Fruit fly (Drosophila melanogaster) whole organism: ENCODE data around the gene CG15353.

Source experiments
- CG8478 ChIP-seq: fragments of >200 bp; optimal IDR thresholded peaks from 2 replicates; lab custom pipeline; 2018; ENCODE audit warnings: inconsistent platforms
- Dll ChIP-seq: fragments of >200 bp; optimal IDR thresholded peaks from 2 replicates; lab custom pipeline; 2017
- EcR ChIP-seq, 2 experiments: fragments of >200 bp; optimal IDR thresholded peaks; 2 replicates each; lab custom pipeline; 2017; ENCODE audit warnings: missing biosample characterization in 2 of 2, missing genetic modification characterization in 2 of 2, missing genetic modification reagents in 2 of 2
- pan ChIP-seq: fragments of >200 bp; optimal IDR thresholded peaks from 2 replicates; lab custom pipeline; 2017
- psq ChIP-seq: fragments of >200 bp; optimal IDR thresholded peaks from 2 replicates; lab custom pipeline; 2017
- usp ChIP-seq: fragments of >200 bp; optimal IDR thresholded peaks from 2 replicates; lab custom pipeline; 2017; ENCODE audit warnings: missing biosample characterization, missing genetic modification characterization, mixed read lengths

Gene CG15353

dm6 chr2L:2022823-2023222 is 15.8 kb upstream of the CG15353 start:
- TF ChIP-seq psq (lab: Kevin White, UChicago) (no peak), usp (GFP tag; lab: Kevin White, UChicago) (no peak), EcR (GFP tag; optimal IDR thresholded peaks at IDR 0.05; lab: Kevin White, UChicago) (no peak), CG8478 (lab: Kevin White, UChicago) (no peak), pan (lab: Kevin White, UChicago) (no peak), Dll (lab: Kevin White, UChicago) (no peak)

dm6 chr2L:2015204-2015603 is 8.2 kb upstream of the CG15353 start:
- TF ChIP-seq pan (lab: Kevin White, UChicago) (no peak), psq (lab: Kevin White, UChicago) (no peak), usp (GFP tag; lab: Kevin White, UChicago) (no peak), EcR (GFP tag; optimal IDR thresholded peaks at IDR 0.05; lab: Kevin White, UChicago) (no peak), Dll (lab: Kevin White, UChicago) (no peak), CG8478 (lab: Kevin White, UChicago) (no peak)

dm6 chr2L:2013836-2014434 is 6.9 kb upstream of the CG15353 start:
- no peak for TF ChIP-seq EcR (GFP tag; optimal IDR thresholded peaks at IDR 0.05; lab: Kevin White, UChicago)
- no peak for TF ChIP-seq psq (lab: Kevin White, UChicago)
- no peak for TF ChIP-seq CG8478 (lab: Kevin White, UChicago)
- no peak for TF ChIP-seq usp (GFP tag; lab: Kevin White, UChicago)
- no peak for TF ChIP-seq pan (lab: Kevin White, UChicago)
- TF ChIP-seq Dll (lab: Kevin White, UChicago) = no peak

DNA sequence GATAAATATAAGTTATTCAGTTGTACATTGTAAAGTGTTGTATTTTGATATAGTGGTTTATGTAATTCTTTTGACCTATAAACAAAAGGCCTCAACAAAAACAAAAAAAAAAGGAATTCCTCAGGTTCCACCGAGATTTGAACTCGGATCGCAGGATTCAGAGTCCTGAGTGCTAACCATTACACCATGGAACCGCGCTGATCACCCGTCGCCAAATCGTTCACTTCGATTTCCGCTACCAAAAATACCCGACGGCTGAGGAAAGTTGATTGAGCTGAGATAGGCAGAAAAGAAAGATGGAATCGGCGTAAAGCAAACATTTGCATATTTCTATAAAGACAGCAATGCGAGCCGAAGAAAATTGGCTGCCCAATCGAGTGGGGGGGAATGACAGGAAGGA is 6.1 kb upstream of the CG15353 start:
- no peak for TF ChIP-seq psq (lab: Kevin White, UChicago)
- TF ChIP-seq CG8478 (lab: Kevin White, UChicago) = no peak
- TF ChIP-seq Dll (lab: Kevin White, UChicago) = no peak
- TF ChIP-seq usp (GFP tag; lab: Kevin White, UChicago) = no peak
- TF ChIP-seq EcR (GFP tag; optimal IDR thresholded peaks at IDR 0.05; lab: Kevin White, UChicago) = no peak
- no peak for TF ChIP-seq pan (lab: Kevin White, UChicago)

DNA sequence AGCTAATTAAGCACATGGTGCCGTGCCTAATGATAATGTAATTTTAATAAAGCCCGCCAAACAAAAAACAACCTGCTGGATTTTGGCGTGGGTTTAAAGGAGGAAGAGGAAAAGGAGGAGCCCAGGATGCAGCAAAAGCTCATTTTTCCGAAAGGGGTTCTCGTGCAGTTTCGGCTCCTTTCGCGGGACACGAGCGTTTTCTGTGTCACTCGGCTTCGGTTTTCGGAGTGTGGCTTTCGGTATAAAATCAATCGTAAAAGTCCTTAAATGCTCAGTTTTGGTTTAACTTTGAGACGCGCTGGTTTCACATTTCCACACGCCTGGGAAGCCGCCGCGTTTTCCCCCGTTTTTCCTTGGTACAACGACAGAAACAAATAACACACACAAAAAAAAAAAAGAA is 4.4 kb upstream of the CG15353 start:
- TF ChIP-seq EcR (GFP tag; optimal IDR thresholded peaks at IDR 0.05; lab: Kevin White, UChicago) (no peak), usp (GFP tag; lab: Kevin White, UChicago) (no peak), pan (lab: Kevin White, UChicago) (no peak), Dll (lab: Kevin White, UChicago) (no peak), CG8478 (lab: Kevin White, UChicago) (no peak), psq (lab: Kevin White, UChicago) (no peak)

DNA sequence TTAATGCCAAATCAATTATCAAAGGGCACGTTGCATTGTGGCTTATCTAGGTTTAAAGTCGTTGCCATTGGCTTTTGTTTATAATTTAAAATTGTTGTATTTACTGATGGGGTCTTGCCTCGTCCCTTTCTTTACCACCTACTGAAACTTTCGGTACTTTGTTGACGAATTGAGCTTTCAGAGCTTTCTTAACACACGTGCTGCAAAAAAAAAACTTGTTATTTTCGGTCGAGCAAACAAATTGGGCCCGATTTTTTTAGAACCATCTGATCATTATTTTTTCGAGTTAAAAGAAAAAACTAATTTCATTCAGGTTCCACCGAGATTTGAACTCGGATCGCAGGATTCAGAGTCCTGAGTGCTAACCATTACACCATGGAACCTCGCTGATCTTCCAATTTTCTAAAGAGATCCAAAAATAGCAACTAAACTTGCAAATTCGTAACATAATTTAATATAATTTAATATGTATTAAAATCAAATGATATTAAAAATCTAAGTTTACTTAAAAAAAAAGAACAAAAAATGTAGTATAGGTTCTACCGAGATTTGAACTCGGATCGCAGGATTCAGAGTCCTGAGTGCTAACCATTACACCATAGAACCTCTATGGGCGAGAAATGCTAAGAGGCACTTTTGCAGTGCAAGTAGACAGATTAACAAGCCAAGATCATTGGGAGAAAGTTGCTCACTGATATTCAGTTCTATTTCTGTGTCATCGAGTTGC is 3.5 kb upstream of the CG15353 start:
- TF ChIP-seq Dll (lab: Kevin White, UChicago) (no peak), psq (lab: Kevin White, UChicago) (no peak), usp (GFP tag; lab: Kevin White, UChicago) (no peak)

dm6 chr2L:2008980-2009954 is 2.3 kb upstream of the CG15353 start, which contains the start of gene CG4238:
TSS of gene CG4238 (plus strand) at chr2L:2009859.
- TF ChIP-seq usp (GFP tag; lab: Kevin White, UChicago) (no peak), EcR (GFP tag; optimal IDR thresholded peaks at IDR 0.05; lab: Kevin White, UChicago) (no peak), Dll (lab: Kevin White, UChicago) (no peak), psq (lab: Kevin White, UChicago) (no peak), pan (lab: Kevin White, UChicago) (no peak), CG8478 (lab: Kevin White, UChicago) (no peak)

- TF ChIP-seq psq (lab: Kevin White, UChicago) (no peak), Dll (lab: Kevin White, UChicago) (no peak), usp (GFP tag; lab: Kevin White, UChicago) (no peak), pan (lab: Kevin White, UChicago) (no peak), CG8478 (lab: Kevin White, UChicago) (no peak), EcR (GFP tag; optimal IDR thresholded peaks at IDR 0.05; lab: Kevin White, UChicago) (no peak)
Observed at dm6 chr2L:2008114-2008513, 1.1 kb upstream of the CG15353 start, which contains the start of gene Nplp4. TSS of gene Nplp4 (plus strand) at chr2L:2008414.

DNA sequence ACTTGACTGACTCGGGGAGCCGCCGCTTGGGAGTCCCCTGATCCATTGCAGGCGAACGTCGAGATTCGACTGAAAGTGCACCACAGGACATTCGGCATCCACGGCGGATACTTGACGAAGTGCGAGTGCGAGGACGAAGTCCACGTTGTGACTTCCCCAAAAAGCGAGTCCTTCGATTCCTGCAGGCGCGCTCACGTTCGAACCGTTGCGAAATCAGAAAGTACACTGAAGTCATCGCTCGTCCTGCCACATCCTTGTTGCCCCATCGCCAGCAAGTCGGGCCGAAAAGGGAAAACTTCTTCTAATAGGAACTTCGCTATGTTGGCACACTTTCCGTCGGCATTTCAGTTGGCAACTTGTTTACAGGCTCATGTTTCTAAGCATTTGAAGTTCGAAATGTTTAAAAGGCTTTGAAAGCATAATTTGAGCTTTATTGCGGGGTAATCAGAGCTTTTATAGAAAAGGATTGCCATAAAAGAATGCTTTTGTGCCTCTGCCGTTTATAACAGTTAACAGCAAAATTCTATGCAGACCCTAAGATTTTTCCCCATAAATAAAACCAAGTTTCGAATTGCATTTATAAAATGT is 817 bp downstream of the CG15353 start, which contains the start of gene CG33543:
TSS of gene CG33543 (minus strand) at position 232 of the 588 bp plus-strand sequence.
- TF ChIP-seq pan (lab: Kevin White, UChicago) (no peak), usp (GFP tag; lab: Kevin White, UChicago) (no peak), Dll (lab: Kevin White, UChicago) (no peak), psq (lab: Kevin White, UChicago) (no peak), EcR (GFP tag; optimal IDR thresholded peaks at IDR 0.05; lab: Kevin White, UChicago) (no peak), CG8478 (lab: Kevin White, UChicago) (no peak)

dm6 chr2L:1992060-1992459 is 14.9 kb downstream of the CG15353 start, which contains the start of gene Obp22a:
TSS of gene Obp22a (minus strand) at chr2L:1992160.
- no peak for TF ChIP-seq CG8478 (lab: Kevin White, UChicago)
- TF ChIP-seq pan (lab: Kevin White, UChicago) = no peak
- no peak for TF ChIP-seq psq (lab: Kevin White, UChicago)
- TF ChIP-seq Dll (lab: Kevin White, UChicago) = no peak
- no peak for TF ChIP-seq usp (GFP tag; lab: Kevin White, UChicago)
- TF ChIP-seq EcR (GFP tag; optimal IDR thresholded peaks at IDR 0.05; lab: Kevin White, UChicago) = no peak
